Worm (Caenorhabditis elegans): ENCODE results near the gene rad-54.B.

The rad-54.B gene

DNA sequence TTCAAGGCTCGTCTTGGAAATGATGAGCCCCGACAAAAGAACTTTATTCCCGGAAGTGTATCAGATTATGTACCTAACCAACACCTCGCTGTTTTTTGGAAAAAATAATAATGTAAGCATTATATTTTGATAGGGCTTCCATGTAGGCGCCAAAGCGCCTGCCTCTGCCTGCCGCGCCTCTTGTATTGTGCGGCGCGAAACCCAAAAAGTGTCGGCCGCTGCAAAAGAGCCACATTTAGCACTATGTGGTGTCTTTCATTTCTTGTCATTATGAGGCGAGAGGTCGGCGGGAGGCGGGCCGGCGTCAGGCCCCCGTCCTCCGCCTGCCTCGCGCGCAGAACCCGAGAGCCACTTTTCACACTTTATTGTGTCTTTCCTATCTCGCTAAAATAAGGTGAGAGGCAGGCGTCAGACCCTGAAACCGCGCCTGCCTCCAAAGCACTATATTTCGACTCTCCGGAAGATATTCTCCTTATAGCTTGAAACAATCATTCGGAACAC lies 24.5 kb upstream of the rad-54.B start (continued):
- peak; percentile 47 for TF ChIP-seq snpc-1.1 (tag; optimal IDR thresholded peaks at IDR 0.05; ENCODE audit: insufficient read depth)
- TF ChIP-seq egrh-3 (GFP tag; IDR thresholded peaks at IDR 0.05) = peak; percentile 48; the same call in 1 of the 2 replicates

DNA sequence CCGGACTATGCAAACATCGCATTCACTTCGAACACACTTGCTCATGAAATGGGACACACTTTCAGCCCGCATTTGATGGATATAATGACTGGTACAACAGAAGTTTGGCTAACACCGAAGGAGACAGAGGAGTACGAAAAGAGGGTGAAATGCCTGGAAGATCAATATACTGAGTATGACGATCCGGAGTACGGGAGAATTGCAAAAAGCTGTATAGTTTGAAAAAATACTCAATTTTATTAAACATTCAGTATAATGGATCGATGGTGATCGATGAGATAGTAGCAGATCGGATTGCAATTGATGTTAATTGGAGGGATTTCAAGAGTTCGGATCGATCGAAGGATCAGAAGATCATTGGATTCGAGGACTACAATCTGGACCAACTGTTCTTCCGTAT lies 23.3 kb upstream of the rad-54.B start:
- TF ChIP-seq snpc-3.4 (tag; optimal IDR thresholded peaks at IDR 0.05) (no peak), lir-1 (GFP tag; conservative IDR thresholded peaks at IDR 0.05) (no peak), mel-28 (tag; optimal IDR thresholded peaks at IDR 0.05; ENCODE audit: borderline replicate concordance) (no peak), ztf-25 (GFP tag; IDR thresholded peaks at IDR 0.05) (no peak), atf-7 (tag; optimal IDR thresholded peaks at IDR 0.05) (no peak), ceh-58 (GFP tag; IDR thresholded peaks at IDR 0.05) (no peak), nfyb-1 (GFP tag; IDR thresholded peaks at IDR 0.05) (no peak), B0336.3 (GFP tag; IDR thresholded peaks at IDR 0.05) (no peak)

DNA sequence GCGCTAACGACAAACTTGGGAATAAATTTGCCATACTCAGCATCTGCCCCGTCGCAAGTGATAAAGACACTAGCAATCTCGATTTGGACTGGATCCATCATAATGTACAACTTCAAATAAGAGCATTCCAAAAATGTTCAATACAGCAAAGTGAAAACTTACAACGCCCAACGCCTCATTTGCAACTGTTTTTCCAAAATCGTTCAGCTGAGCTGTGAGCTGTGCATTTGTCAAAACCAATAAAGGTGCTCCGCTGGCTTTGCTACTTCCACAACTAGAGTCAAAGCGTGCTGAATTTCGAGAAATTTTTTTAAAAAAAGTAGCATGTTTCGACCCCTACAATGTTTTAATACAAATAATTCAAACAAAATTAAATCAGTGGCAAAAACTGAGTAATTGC lies 18.8 kb upstream of the rad-54.B start, which contains the start of gene Y116A8C.49:
TSS of gene Y116A8C.49 (minus strand) at position 101 of the 400 bp plus-strand sequence.
- no peak for TF ChIP-seq attf-6 (GFP tag; IDR thresholded peaks at IDR 0.05)
- TF ChIP-seq ztf-22 (GFP tag; optimal IDR thresholded peaks at IDR 0.05) = no peak
- no peak for TF ChIP-seq sdz-38 (tag; optimal IDR thresholded peaks at IDR 0.05)
- TF ChIP-seq cebp-1 (GFP tag; IDR thresholded peaks at IDR 0.05) = no peak
- TF ChIP-seq cebp-1 (tag; optimal IDR thresholded peaks at IDR 0.05) = no peak

DNA sequence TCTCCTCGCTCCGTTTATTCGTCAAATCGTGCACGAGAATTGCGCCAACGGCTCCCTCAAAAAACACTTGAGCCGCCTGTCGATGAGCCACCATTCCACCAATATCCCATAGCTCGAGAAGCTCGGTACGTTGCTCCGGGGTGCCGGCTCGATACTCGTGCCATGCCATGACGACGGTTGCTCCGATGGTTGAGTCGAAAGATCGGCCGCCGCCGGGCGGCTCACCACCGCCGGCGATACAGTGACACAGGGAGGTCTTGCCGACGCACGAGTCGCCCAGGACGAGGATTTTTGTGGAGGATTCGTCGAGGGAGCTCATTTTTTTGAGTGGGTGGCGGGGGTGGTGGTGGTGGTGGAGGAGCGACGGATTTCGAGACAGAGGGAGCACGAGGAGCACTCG lies 13.8 kb upstream of the rad-54.B start:
- TF ChIP-seq ztf-25 (GFP tag; IDR thresholded peaks at IDR 0.05) (0 out of 2 replicates have a peak, but pooled peaks have one; percentile 33), C17E4.6 (GFP tag; IDR thresholded peaks at IDR 0.05) (no peak), F52B5.7 (tag; optimal IDR thresholded peaks at IDR 0.05) (peak; percentile 3), xnd-1 (tag; optimal IDR thresholded peaks at IDR 0.05) (no peak), hlh-26 (GFP tag; conservative IDR thresholded peaks at IDR 0.05) (no peak), sptf-2 (GFP tag; optimal IDR thresholded peaks at IDR 0.05) (no peak), bed-2 (GFP tag; IDR thresholded peaks at IDR 0.05) (0 out of 2 replicates have a peak, but pooled peaks have one; percentile 57), Y53G8AR.9 (GFP tag; conservative IDR thresholded peaks at IDR 0.05) (no peak), zfh-2 (GFP tag; conservative IDR thresholded peaks at IDR 0.05) (peak; percentile 85), F23B12.7 (tag; optimal IDR thresholded peaks at IDR 0.05; ENCODE audit: insufficient read depth) (no peak), egrh-3 (GFP tag; IDR thresholded peaks at IDR 0.05) (peak; percentile 80; the same call in 1 of the 2 replicates), egl-44 (GFP tag; IDR thresholded peaks at IDR 0.05) (no peak), Y95B8A.8 (GFP tag; IDR thresholded peaks at IDR 0.05) (no peak)

DNA sequence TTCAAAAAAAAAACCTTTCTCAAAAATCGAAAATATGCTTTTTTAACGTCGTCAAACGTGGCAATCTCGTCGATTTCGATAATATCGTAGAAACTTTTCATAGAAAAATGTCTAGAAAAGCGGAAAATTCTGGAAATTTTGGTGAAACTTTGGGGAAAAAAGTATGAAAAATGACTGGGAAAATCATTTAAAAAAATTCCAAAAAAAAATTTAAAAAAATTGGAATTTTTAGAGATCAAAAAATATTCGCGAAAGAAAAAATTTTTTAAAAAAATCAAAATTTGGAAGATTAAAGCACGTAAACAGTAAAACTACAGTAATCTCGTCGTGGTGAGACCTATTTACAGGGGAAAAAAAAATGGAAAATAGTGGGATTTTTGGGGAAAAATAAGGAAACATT lies 10.9 kb upstream of the rad-54.B start, which contains the start of gene Y116A8C.10:
TSS of gene Y116A8C.10 (minus strand) at position 101 of the 400 bp plus-strand sequence.
- no peak for TF ChIP-seq T07F8.4 (tag; optimal IDR thresholded peaks at IDR 0.05)
- no peak for TF ChIP-seq gei-17 (GFP tag; optimal IDR thresholded peaks at IDR 0.05)
- no peak for TF ChIP-seq rpc-1 (optimal IDR thresholded peaks at IDR 0.05)
- TF ChIP-seq rpc-1 (tag; optimal IDR thresholded peaks at IDR 0.05) = no peak
- no peak for TF ChIP-seq snpc-1.3 (tag; optimal IDR thresholded peaks at IDR 0.05; ENCODE audit: insufficient read depth)
- TF ChIP-seq B0336.3 (GFP tag; IDR thresholded peaks at IDR 0.05) = no peak
- TF ChIP-seq nhr-120 (GFP tag; IDR thresholded peaks at IDR 0.05) = no peak
- no peak for TF ChIP-seq mel-28 (tag; optimal IDR thresholded peaks at IDR 0.05; ENCODE audit: borderline replicate concordance)
- TF ChIP-seq hmg-1.2 (GFP tag; IDR thresholded peaks at IDR 0.05) = no peak
- no peak for TF ChIP-seq ets-4 (GFP tag; optimal IDR thresholded peaks at IDR 0.05)
- TF ChIP-seq hsf-1 (GFP tag; IDR thresholded peaks at IDR 0.05) = no peak
- no peak for TF ChIP-seq tbx-9 (tag; optimal IDR thresholded peaks at IDR 0.05; ENCODE audit: borderline replicate concordance)
- TF ChIP-seq somi-1 (GFP tag; optimal IDR thresholded peaks at IDR 0.05) = no peak
- no peak for TF ChIP-seq dpl-1 (GFP tag; optimal IDR thresholded peaks at IDR 0.05)
- TF ChIP-seq ama-1 (optimal IDR thresholded peaks at IDR 0.05) = no peak
- no peak for TF ChIP-seq ama-1 (GFP tag; optimal IDR thresholded peaks at IDR 0.05)
